Worm (Caenorhabditis elegans) whole organism, midembryonic: ENCODE data around the gene gpa-7.

Source experiments
- flt-1 ChIP-seq: fragments of 200-800 bp; sonication (Bioruptor generic); IDR thresholded peaks from 2 replicates; pipeline ENCODE4 v1.3.6; 2022; ENCODE audit warnings: missing genetic modification characterization, missing compliant biosample characterization
- klf-2 ChIP-seq: fragments of 200-800 bp; sonication (Bioruptor generic); conservative IDR thresholded peaks from 2 replicates; pipeline ENCODE4 v1.3.6; 2022; ENCODE audit warnings: missing genetic modification reagents, missing genetic modification characterization, missing compliant biosample characterization
- ref-1 ChIP-seq: fragments of 200-800 bp; sonication (Bioruptor generic); conservative IDR thresholded peaks from 2 replicates; pipeline ENCODE4 v1.3.6; 2022; ENCODE audit warnings: missing genetic modification reagents, missing genetic modification characterization, missing compliant biosample characterization
- tab-1 ChIP-seq: fragments of 200-800 bp; sonication (Bioruptor generic); IDR thresholded peaks from 2 replicates; pipeline ENCODE4 v1.3.6; 2022; ENCODE audit warnings: missing genetic modification characterization, missing compliant biosample characterization

ce11 chrIV:10394858-10395257 is 8.9 kb upstream of the gpa-7 start, which contains the start of gene R10H10.4:
- TF ChIP-seq klf-2 (GFP tag; lab: Robert Waterston, UW) (no peak), flt-1 (GFP tag; lab: Robert Waterston, UW) (no peak), tab-1 (no peak), ref-1 (GFP tag; lab: Robert Waterston, UW) (no peak)
